Worm (Caenorhabditis elegans): ENCODE data around the gene unc-86.

- TF ChIP-seq ztf-25 (GFP tag; IDR thresholded peaks at IDR 0.05) = no peak
- TF ChIP-seq gei-17 (GFP tag; optimal IDR thresholded peaks at IDR 0.05) = no peak
- TF ChIP-seq nfya-2 (GFP tag; IDR thresholded peaks at IDR 0.05) = no peak
- TF ChIP-seq lsl-1 (GFP tag; optimal IDR thresholded peaks at IDR 0.05) = no peak
- TF ChIP-seq ama-1 (optimal IDR thresholded peaks at IDR 0.05) = no peak
- no peak for TF ChIP-seq ama-1 (GFP tag; optimal IDR thresholded peaks at IDR 0.05)
- no peak for TF ChIP-seq ets-4 (GFP tag; optimal IDR thresholded peaks at IDR 0.05)
- TF ChIP-seq ekl-4 (GFP tag; IDR thresholded peaks at IDR 0.05) = no peak
- TF ChIP-seq nhr-27 (tag; optimal IDR thresholded peaks at IDR 0.05) = no peak
- no peak for TF ChIP-seq tbp1 (GFP tag; optimal IDR thresholded peaks at IDR 0.05)
- TF ChIP-seq tlf-1 (GFP tag; optimal IDR thresholded peaks at IDR 0.05) = no peak
- no peak; the same call in 1 of the 2 replicates for TF ChIP-seq madf-6 (GFP tag; IDR thresholded peaks at IDR 0.05)
Measured at ce11 chrIII:8226178-8226577, 10.0 kb upstream of the unc-86 start, which contains the start of gene rfs-1.

Measured in whole organism, young adult.